Worm (Caenorhabditis elegans) whole organism, early embryonic: ENCODE measurements around the gene Y53C12A.7.
A peak's percentile ranks its signal among the peaks of the same experiment; 100 is the strongest.

Experiments used
- B0310.2 ChIP-seq: sonication (generic microtip); optimal IDR thresholded peaks from 2 replicates; lab custom pipeline; 2016; ENCODE audit warnings: mild to moderate bottlenecking, missing genetic modification characterization, missing compliant biosample characterization
- F13C5.2 ChIP-seq: sonication (generic microtip); optimal IDR thresholded peaks from 2 replicates; lab custom pipeline; 2017; ENCODE audit warnings: mild to moderate bottlenecking, missing genetic modification characterization, inconsistent platforms, missing compliant biosample characterization
- aly-1 ChIP-seq: sonication (generic microtip); optimal IDR thresholded peaks from 2 replicates; lab custom pipeline; 2016; ENCODE audit warnings: missing genetic modification characterization, missing compliant biosample characterization
- ama-1 ChIP-seq: fragments of 150-350 bp; optimal IDR thresholded peaks from 2 replicates; lab custom pipeline; 2014
- ceh-13 ChIP-seq: fragments of 200-800 bp; sonication (Bioruptor generic); optimal IDR thresholded peaks from 2 replicates; lab custom pipeline; 2018; ENCODE audit warnings: mild to moderate bottlenecking, missing genetic modification characterization, missing compliant biosample characterization
- ceh-36 ChIP-seq: sonication (generic microtip); optimal IDR thresholded peaks from 2 replicates; lab custom pipeline; 2016; ENCODE audit warnings: missing genetic modification characterization, inconsistent platforms, missing compliant biosample characterization
- ets-7 ChIP-seq: sonication (generic microtip); optimal IDR thresholded peaks from 2 replicates; lab custom pipeline; 2016; ENCODE audit warnings: missing genotype, missing genetic modification characterization, missing compliant biosample characterization
- flt-1 ChIP-seq: fragments of 200-800 bp; sonication (Bioruptor generic); IDR thresholded peaks from 2 replicates; pipeline ENCODE4 v1.3.6; 2022; ENCODE audit warnings: missing genetic modification characterization, missing compliant biosample characterization
- hmbx-1 ChIP-seq: sonication (generic microtip); optimal IDR thresholded peaks from 2 replicates; lab custom pipeline; 2016; ENCODE audit warnings: mild to moderate bottlenecking, missing genetic modification characterization, missing compliant biosample characterization
- hmg-4 ChIP-seq: fragments of 200-800 bp; sonication (Bioruptor generic); optimal IDR thresholded peaks from 2 replicates; lab custom pipeline; 2018; ENCODE audit warnings: mild to moderate bottlenecking, missing genetic modification characterization, missing compliant biosample characterization
- hnd-1 ChIP-seq: sonication (generic microtip); optimal IDR thresholded peaks from 2 replicates; lab custom pipeline; 2016; ENCODE audit warnings: missing genetic modification characterization, missing compliant biosample characterization
- pes-1 ChIP-seq: fragments of 200-800 bp; sonication (Bioruptor generic); IDR thresholded peaks from 2 replicates; pipeline ENCODE4 v1.3.6; 2022; ENCODE audit warnings: missing genetic modification reagents, missing genetic modification characterization, missing compliant biosample characterization
- scrt-1 ChIP-seq: fragments of 200-800 bp; sonication (Bioruptor generic); IDR thresholded peaks from 2 replicates; pipeline ENCODE4 v1.3.6; 2022; ENCODE audit warnings: missing genetic modification characterization, missing compliant biosample characterization
- sea-1 ChIP-seq: fragments of 200-800 bp; sonication (Bioruptor generic); conservative IDR thresholded peaks from 2 replicates; pipeline ENCODE4 v1.3.6; 2022; ENCODE audit warnings: missing genetic modification characterization, missing compliant biosample characterization
- tbx-11 ChIP-seq: fragments of 200-800 bp; sonication (Bioruptor generic); IDR thresholded peaks from 2 replicates; pipeline ENCODE4 v1.3.6; 2022; ENCODE audit warnings: missing genetic modification characterization, missing compliant biosample characterization
- tbx-37 ChIP-seq: fragments of 200-800 bp; sonication (Bioruptor generic); conservative IDR thresholded peaks from 2 replicates; pipeline ENCODE4 v1.3.6; 2022; ENCODE audit warnings: missing genetic modification reagents, missing genetic modification characterization, missing compliant biosample characterization
- tra-4 ChIP-seq: sonication (generic microtip); optimal IDR thresholded peaks from 2 replicates; lab custom pipeline; 2017; ENCODE audit warnings: missing genetic modification characterization, missing compliant biosample characterization

Gene Y53C12A.7

ce11 chrII:9686663-9687193, 13.6 kb upstream of the Y53C12A.7 start, which contains the start of gene ZK1320.9:
Gene ZK1320.9 (minus strand): TSS chrII:9686713.
- no peak for TF ChIP-seq B0310.2 (tag; lab: Kevin White, UChicago)
- no peak for TF ChIP-seq F13C5.2 (tag; lab: Kevin White, UChicago)
- TF ChIP-seq hmg-4: no peak
- TF ChIP-seq tbx-37 (GFP tag; lab: Robert Waterston, UW): no peak

ce11 chrII:9690067-9690632, 10.2 kb upstream of the Y53C12A.7 start:
- TF ChIP-seq B0310.2 (tag; lab: Kevin White, UChicago) (no peak), ama-1 (lab: Kevin White, UChicago) (no peak)

ce11 chrII:9691839-9692238, 8.5 kb upstream of the Y53C12A.7 start, which contains the start of gene nlp-11:
Gene nlp-11 (minus strand): TSS chrII:9691939.
- TF ChIP-seq tra-4 (no peak), ets-7 (tag; lab: Kevin White, UChicago) (no peak), flt-1 (GFP tag; lab: Robert Waterston, UW) (no peak), hnd-1 (tag; lab: Kevin White, UChicago) (no peak), ceh-36 (tag; lab: Kevin White, UChicago) (no peak), ceh-13 (GFP tag; lab: Kevin White, UChicago) (no peak), hmg-4 (no peak), sea-1 (GFP tag; lab: Robert Waterston, UW) (no peak), B0310.2 (tag; lab: Kevin White, UChicago) (no peak), F13C5.2 (tag; lab: Kevin White, UChicago) (no peak), tbx-11 (GFP tag; lab: Robert Waterston, UW) (no peak), pes-1 (GFP tag; lab: Robert Waterston, UW) (no peak), hmbx-1 (no peak), aly-1 (tag; lab: Kevin White, UChicago) (no peak), ama-1 (lab: Kevin White, UChicago) (no peak), tbx-37 (GFP tag; lab: Robert Waterston, UW) (no peak), scrt-1 (no peak)

- TF ChIP-seq hmg-4: no peak
- TF ChIP-seq pes-1 (GFP tag; lab: Robert Waterston, UW): no peak
- TF ChIP-seq hnd-1 (tag; lab: Kevin White, UChicago): no peak
- no peak for TF ChIP-seq tbx-11 (GFP tag; lab: Robert Waterston, UW)
- TF ChIP-seq sea-1 (GFP tag; lab: Robert Waterston, UW): no peak
- no peak for TF ChIP-seq ama-1 (lab: Kevin White, UChicago)
- no peak for TF ChIP-seq tra-4
- no peak for TF ChIP-seq tbx-37 (GFP tag; lab: Robert Waterston, UW)
- TF ChIP-seq ets-7 (tag; lab: Kevin White, UChicago): no peak
- TF ChIP-seq B0310.2 (tag; lab: Kevin White, UChicago): no peak
- no peak for TF ChIP-seq aly-1 (tag; lab: Kevin White, UChicago)
- TF ChIP-seq hmbx-1: no peak
- TF ChIP-seq F13C5.2 (tag; lab: Kevin White, UChicago): no peak
- no peak for TF ChIP-seq scrt-1
- TF ChIP-seq ceh-13 (GFP tag; lab: Kevin White, UChicago): no peak
- no peak for TF ChIP-seq flt-1 (GFP tag; lab: Robert Waterston, UW)
- no peak for TF ChIP-seq ceh-36 (tag; lab: Kevin White, UChicago)
These were observed 4.4 kb upstream of the Y53C12A.7 start for ce11 chrII:9695942-9696341.

DNA sequence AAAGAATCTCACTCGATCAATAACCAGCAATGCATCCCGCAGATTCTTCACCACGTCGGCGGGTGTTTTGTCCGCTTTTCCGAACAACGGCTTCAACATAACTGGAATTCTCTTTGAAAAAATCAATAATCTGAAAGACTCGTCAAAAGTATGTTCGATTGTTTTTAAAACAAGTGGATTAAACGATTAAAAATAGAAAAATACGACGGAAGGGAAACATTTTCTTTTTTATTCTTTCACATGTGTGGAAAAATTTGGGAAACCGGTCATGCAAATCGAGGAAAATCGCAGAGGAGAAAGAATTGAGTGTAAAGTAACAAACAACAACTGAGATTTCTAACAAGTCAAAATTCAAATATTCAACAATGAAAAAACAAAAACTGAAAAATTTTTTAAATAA, 3.3 kb downstream of the Y53C12A.7 start, which contains the start of gene mop-25.2:
mop-25.2 (minus strand) TSS at position 101 of the 400 bp plus-strand sequence.
- TF ChIP-seq hmg-4 (no peak), scrt-1 (no peak), hmbx-1 (no peak), ets-7 (tag; lab: Kevin White, UChicago) (no peak), aly-1 (tag; lab: Kevin White, UChicago) (no peak), ceh-13 (GFP tag; lab: Kevin White, UChicago) (no peak), hnd-1 (tag; lab: Kevin White, UChicago) (no peak), B0310.2 (tag; lab: Kevin White, UChicago) (no peak)

DNA sequence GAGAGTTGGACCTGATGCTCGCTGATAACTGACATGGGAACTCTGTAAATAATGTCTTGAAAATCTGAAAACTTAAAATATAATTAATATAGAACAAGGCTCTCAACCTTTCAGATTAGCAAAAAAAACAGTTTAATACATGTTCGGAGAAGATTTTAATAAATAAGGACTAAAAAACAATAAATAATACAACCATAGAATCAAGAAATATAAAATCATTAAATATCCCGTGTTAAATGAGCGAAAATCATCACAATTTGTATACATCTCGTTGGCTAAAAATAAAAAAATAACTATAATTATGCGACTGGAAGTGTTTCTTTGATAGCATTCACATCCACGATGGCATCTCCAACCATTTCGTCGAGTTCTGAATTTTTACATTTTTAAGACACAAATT, 4.4 kb downstream of the Y53C12A.7 start, which contains the start of gene Y53C12A.10:
Y53C12A.10 (minus strand) TSS at position 101 of the 400 bp plus-strand sequence.
- no peak for TF ChIP-seq pes-1 (GFP tag; lab: Robert Waterston, UW)
- TF ChIP-seq tbx-11 (GFP tag; lab: Robert Waterston, UW): no peak
- TF ChIP-seq ceh-36 (tag; lab: Kevin White, UChicago): no peak
- no peak for TF ChIP-seq aly-1 (tag; lab: Kevin White, UChicago)
- TF ChIP-seq B0310.2 (tag; lab: Kevin White, UChicago): no peak
- no peak for TF ChIP-seq flt-1 (GFP tag; lab: Robert Waterston, UW)
- no peak for TF ChIP-seq F13C5.2 (tag; lab: Kevin White, UChicago)
- TF ChIP-seq hmg-4: no peak
- no peak for TF ChIP-seq sea-1 (GFP tag; lab: Robert Waterston, UW)
- no peak for TF ChIP-seq hmbx-1
- TF ChIP-seq ama-1 (lab: Kevin White, UChicago): no peak
- TF ChIP-seq tbx-37 (GFP tag; lab: Robert Waterston, UW): no peak
- no peak for TF ChIP-seq hnd-1 (tag; lab: Kevin White, UChicago)
- TF ChIP-seq ceh-13 (GFP tag; lab: Kevin White, UChicago): no peak
- no peak for TF ChIP-seq tra-4
- no peak for TF ChIP-seq scrt-1
- no peak for TF ChIP-seq ets-7 (tag; lab: Kevin White, UChicago)

ce11 chrII:9706207-9706606, 5.9 kb downstream of the Y53C12A.7 start, which contains the start of gene Y53C12A.3:
Gene Y53C12A.3 (minus strand): TSS chrII:9706240.
- TF ChIP-seq ets-7 (tag; lab: Kevin White, UChicago): no peak
- TF ChIP-seq aly-1 (tag; lab: Kevin White, UChicago): no peak
- TF ChIP-seq ceh-13 (GFP tag; lab: Kevin White, UChicago): no peak
- TF ChIP-seq F13C5.2 (tag; lab: Kevin White, UChicago): peak; percentile 16
